Worm (Caenorhabditis elegans): ENCODE data around the gene F41D9.2.

DNA sequence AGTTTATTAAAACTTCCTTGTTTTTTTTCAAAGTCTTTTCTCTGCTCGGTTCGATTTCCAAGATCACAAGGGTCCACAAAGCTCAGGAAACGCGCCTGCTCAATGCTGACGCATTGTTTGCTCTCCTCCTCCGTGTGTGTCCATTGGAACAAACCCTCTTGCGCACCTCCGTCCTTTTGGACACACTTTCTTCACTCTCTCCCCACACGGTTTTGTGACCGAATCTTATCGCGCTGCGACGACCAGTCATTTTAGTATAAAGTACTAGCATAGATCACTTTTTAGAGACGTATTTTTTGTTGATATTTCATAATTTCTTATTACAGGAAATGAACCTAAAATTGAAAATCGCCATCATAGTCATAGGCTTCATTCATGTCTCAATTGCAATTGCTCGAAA is 16.5 kb downstream of the F41D9.2 start:
- TF ChIP-seq dao-5 (tag; optimal IDR thresholded peaks at IDR 0.05) (no peak), him-1 (tag; optimal IDR thresholded peaks at IDR 0.05) (peak; percentile 42), W03F9.2 (tag; optimal IDR thresholded peaks at IDR 0.05) (peak; percentile 62)

Measured in whole organism, L4/young adult.